Worm (Caenorhabditis elegans) whole organism, mixed stage, embryonic: ENCODE data around the gene clec-142.

ENCODE experiments used
- blmp-1 ChIP-seq: fragments of 150-350 bp; optimal IDR thresholded peaks from 2 replicates; lab custom pipeline; 2014; ENCODE audit warnings: missing biosample characterization, missing genetic modification characterization
- drap-1 ChIP-seq: fragments of 200-800 bp; sonication (Bioruptor generic); optimal IDR thresholded peaks from 3 replicates; lab custom pipeline; 2018; ENCODE audit warnings: mild to moderate bottlenecking, missing genetic modification characterization, missing compliant biosample characterization
- lin-13 ChIP-seq: fragments of 150-350 bp; optimal IDR thresholded peaks from 2 replicates; lab custom pipeline; 2014; ENCODE audit warnings: missing biosample characterization, missing genetic modification characterization
- mab-5 ChIP-seq: fragments of 150-350 bp; optimal IDR thresholded peaks from 2 replicates; lab custom pipeline; 2014; ENCODE audit warnings: missing biosample characterization, missing genetic modification characterization
- mls-2 ChIP-seq: sonication (generic microtip); optimal IDR thresholded peaks from 2 replicates; lab custom pipeline; 2016; ENCODE audit warnings: mild to moderate bottlenecking, missing genetic modification characterization, moderate library complexity, missing compliant biosample characterization
- nhr-12 ChIP-seq: fragments of 150-350 bp; optimal IDR thresholded peaks from 2 replicates; lab custom pipeline; 2014; ENCODE audit warnings: missing biosample characterization, missing genetic modification characterization
- nhr-237 ChIP-seq: fragments of 150-350 bp; optimal IDR thresholded peaks from 2 replicates; lab custom pipeline; 2014; ENCODE audit warnings: missing biosample characterization, missing genetic modification characterization
- nhr-28 ChIP-seq: fragments of 150-350 bp; optimal IDR thresholded peaks from 2 replicates; lab custom pipeline; 2014; ENCODE audit warnings: missing biosample characterization, missing genetic modification characterization
- sem-2 ChIP-seq: fragments of 200-800 bp; sonication (Bioruptor generic); optimal IDR thresholded peaks from 2 replicates; lab custom pipeline; 2018; ENCODE audit warnings: mild to moderate bottlenecking, missing genetic modification characterization, missing compliant biosample characterization
- unc-39 ChIP-seq: fragments of 150-350 bp; optimal IDR thresholded peaks from 2 replicates; lab custom pipeline; 2014; ENCODE audit warnings: missing biosample characterization, missing genetic modification characterization

- no peak for TF ChIP-seq sem-2 (GFP tag; lab: Kevin White, UChicago)
- TF ChIP-seq nhr-237 (tag; lab: Kevin White, UChicago): no peak
- TF ChIP-seq drap-1 (GFP tag; lab: Kevin White, UChicago): no peak
- TF ChIP-seq mab-5 (tag; lab: Kevin White, UChicago): no peak
- TF ChIP-seq blmp-1 (tag; lab: Kevin White, UChicago): no peak
- TF ChIP-seq mls-2 (tag; lab: Kevin White, UChicago): no peak
- TF ChIP-seq nhr-28: no peak
- no peak for TF ChIP-seq lin-13 (tag; lab: Kevin White, UChicago)
- TF ChIP-seq nhr-12 (tag; lab: Kevin White, UChicago): no peak
- TF ChIP-seq unc-39 (tag; lab: Kevin White, UChicago): no peak
Measured at ce11 chrII:8312012-8312411, 33.5 kb downstream of the clec-142 start.
